Worm (Caenorhabditis elegans) whole organism, L3 larva: ENCODE measurements around the gene flwr-1.

Experiments
- R02D3.7 ChIP-seq: fragments of 150-350 bp; optimal IDR thresholded peaks from 2 replicates; lab custom pipeline; 2014; ENCODE audit warnings: missing biosample characterization, missing genetic modification characterization
- ZK546.5 ChIP-seq: sonication (generic microtip); optimal IDR thresholded peaks from 2 replicates; lab custom pipeline; 2017; ENCODE audit warnings: missing biosample characterization, missing genetic modification characterization
- aly-2 ChIP-seq: fragments of 150-350 bp; optimal IDR thresholded peaks from 2 replicates; lab custom pipeline; 2014; ENCODE audit warnings: missing biosample characterization, missing genetic modification characterization
- ceh-16 ChIP-seq: sonication (generic microtip); optimal IDR thresholded peaks from 2 replicates; lab custom pipeline; 2017; ENCODE audit warnings: missing biosample characterization, missing genetic modification characterization
- ceh-28 ChIP-seq: fragments of 150-350 bp; optimal IDR thresholded peaks from 2 replicates; lab custom pipeline; 2014; ENCODE audit warnings: missing biosample characterization, missing genetic modification reagents, missing genetic modification characterization
- daf-12 ChIP-seq: fragments of 150-350 bp; optimal IDR thresholded peaks from 2 replicates; lab custom pipeline; 2014; ENCODE audit warnings: missing biosample characterization, missing genetic modification reagents, missing genetic modification characterization
- egl-5 ChIP-seq: fragments of 150-350 bp; optimal IDR thresholded peaks from 2 replicates; lab custom pipeline; 2017; ENCODE audit warnings: missing biosample characterization, missing genetic modification reagents, missing genetic modification characterization, inconsistent platforms
- elt-2 ChIP-seq: sonication (generic microtip); optimal IDR thresholded peaks from 2 replicates; lab custom pipeline; 2016; ENCODE audit warnings: missing genetic modification reagents, mild to moderate bottlenecking, missing genetic modification characterization, missing compliant biosample characterization
- elt-3 ChIP-seq, 3 experiments: fragments of 150-350 bp in 1 of 3; sonication (generic microtip) in 2 of 3; optimal IDR thresholded peaks; 2 replicates in 2 of 3; 4 replicates in 1 of 3; lab custom pipeline; 2014 to 2017; ENCODE audit warnings: missing biosample characterization in 3 of 3, missing genetic modification characterization in 3 of 3
- eor-1 ChIP-seq, 2 experiments: fragments of 150-350 bp; optimal IDR thresholded peaks; 2 replicates each; lab custom pipeline; 2014 to 2018; ENCODE audit warnings: missing biosample characterization in 2 of 2, missing genetic modification characterization in 2 of 2
- fkh-10 ChIP-seq: sonication (generic microtip); optimal IDR thresholded peaks from 2 replicates; lab custom pipeline; 2017; ENCODE audit warnings: missing biosample characterization, missing genetic modification reagents, missing genetic modification characterization
- fos-1 ChIP-seq: fragments of 150-350 bp; optimal IDR thresholded peaks from 2 replicates; lab custom pipeline; 2014; ENCODE audit warnings: missing biosample characterization, missing genetic modification characterization
- hmg-11 ChIP-seq: sonication (generic microtip); optimal IDR thresholded peaks from 2 replicates; lab custom pipeline; 2016; ENCODE audit warnings: missing genetic modification characterization, missing compliant biosample characterization
- jun-1 ChIP-seq: fragments of 150-350 bp; optimal IDR thresholded peaks from 2 replicates; lab custom pipeline; 2014; ENCODE audit warnings: missing biosample characterization, missing genetic modification reagents, missing genetic modification characterization
- lin-15B ChIP-seq: fragments of 150-350 bp; optimal IDR thresholded peaks from 2 replicates; lab custom pipeline; 2014; ENCODE audit warnings: missing biosample characterization, missing genetic modification characterization
- lin-39 ChIP-seq: fragments of 150-350 bp; optimal IDR thresholded peaks from 2 replicates; lab custom pipeline; 2018; ENCODE audit warnings: missing biosample characterization, missing genetic modification reagents, missing genetic modification characterization
- nfya-1 ChIP-seq: sonication (generic microtip); optimal IDR thresholded peaks from 2 replicates; lab custom pipeline; 2017; ENCODE audit warnings: missing genetic modification characterization, mild to moderate bottlenecking, missing compliant biosample characterization, antibody characterized with exemption, moderate library complexity; ENCODE audit not compliant: insufficient read depth
- nhr-11 ChIP-seq: fragments of 150-350 bp; optimal IDR thresholded peaks from 2 replicates; lab custom pipeline; 2014; ENCODE audit warnings: missing biosample characterization, missing genetic modification characterization
- nhr-12 ChIP-seq: fragments of 150-350 bp; optimal IDR thresholded peaks from 2 replicates; lab custom pipeline; 2014; ENCODE audit warnings: missing biosample characterization, missing genetic modification characterization
- nhr-23 ChIP-seq: fragments of 150-350 bp; optimal IDR thresholded peaks from 2 replicates; lab custom pipeline; 2014; ENCODE audit warnings: missing biosample characterization, missing genetic modification reagents, missing genetic modification characterization
- nhr-237 ChIP-seq: fragments of 150-350 bp; optimal IDR thresholded peaks from 2 replicates; lab custom pipeline; 2014; ENCODE audit warnings: missing biosample characterization, missing genetic modification characterization
- nhr-25 ChIP-seq: sonication (generic microtip); optimal IDR thresholded peaks from 2 replicates; lab custom pipeline; 2017; ENCODE audit warnings: missing biosample characterization, missing genetic modification characterization
- nhr-43 ChIP-seq: sonication (generic microtip); optimal IDR thresholded peaks from 2 replicates; lab custom pipeline; 2016; ENCODE audit warnings: mild to moderate bottlenecking, missing genetic modification characterization, missing compliant biosample characterization; ENCODE audit not compliant: poor library complexity, severe bottlenecking
- nhr-76 ChIP-seq: fragments of 150-350 bp; sonication (generic microtip); optimal IDR thresholded peaks from 5 replicates; lab custom pipeline; 2014; ENCODE audit warnings: missing biosample characterization, missing genetic modification characterization
- nhr-77 ChIP-seq: fragments of 150-350 bp; optimal IDR thresholded peaks from 2 replicates; lab custom pipeline; 2014; ENCODE audit warnings: missing biosample characterization, missing genetic modification characterization
- pha-4 ChIP-seq: fragments of 150-350 bp; optimal IDR thresholded peaks from 2 replicates; lab custom pipeline; 2014; ENCODE audit warnings: missing biosample characterization, missing genetic modification reagents, missing genetic modification characterization
- pqm-1 ChIP-seq: fragments of 150-350 bp; optimal IDR thresholded peaks from 2 replicates; lab custom pipeline; 2017; ENCODE audit warnings: missing biosample characterization, missing genetic modification characterization, inconsistent platforms
- skn-1 ChIP-seq: fragments of 150-350 bp; optimal IDR thresholded peaks from 2 replicates; lab custom pipeline; 2014; ENCODE audit warnings: missing biosample characterization, missing genetic modification characterization
- snpc-4 ChIP-seq: fragments of 150-350 bp; optimal IDR thresholded peaks from 2 replicates; lab custom pipeline; 2014; ENCODE audit warnings: missing biosample characterization, missing genetic modification characterization
- unc-62 ChIP-seq: fragments of 150-350 bp; sonication (generic microtip); optimal IDR thresholded peaks from 4 replicates; lab custom pipeline; 2014; ENCODE audit warnings: missing biosample characterization, missing genetic modification reagents, missing genetic modification characterization
- ztf-11 ChIP-seq: fragments of 150-350 bp; optimal IDR thresholded peaks from 2 replicates; lab custom pipeline; 2014; ENCODE audit warnings: missing biosample characterization, missing genetic modification characterization
- ztf-4 ChIP-seq: fragments of 150-350 bp; optimal IDR thresholded peaks from 2 replicates; lab custom pipeline; 2014; ENCODE audit warnings: missing biosample characterization, missing genetic modification characterization

The flwr-1 gene

ce11 chrX:14970221-14970801, at the start of gene flwr-1, which contains the start of gene tbc-1:
TSS of gene flwr-1 (minus strand) at chrX:14970271.
TSS of gene tbc-1 (plus strand) at chrX:14970751.
- TF ChIP-seq nhr-23 (tag; lab: Kevin White, UChicago) (no peak), R02D3.7 (no peak), nhr-25 (tag; lab: Kevin White, UChicago) (no peak), snpc-4 (tag; lab: Kevin White, UChicago) (peak; percentile 27), fos-1 (no peak), skn-1 (tag; lab: Kevin White, UChicago) (no peak), nhr-237 (tag; lab: Kevin White, UChicago) (no peak), lin-15B (tag; lab: Kevin White, UChicago) (peak; percentile 52), hmg-11 (tag; lab: Kevin White, UChicago) (peak; percentile 22), lin-39 (tag; lab: Kevin White, UChicago) (peak; percentile 76), egl-5 (tag; lab: Kevin White, UChicago) (peak; percentile 43), ceh-16 (no peak), ZK546.5 (tag; lab: Kevin White, UChicago) (no peak), aly-2 (no peak), ztf-4 (tag; lab: Kevin White, UChicago) (no peak), elt-3 (tag; optimal IDR thresholded peaks at IDR 0.05; lab: Kevin White, UChicago) (no peak), pha-4 (peak; percentile 45), elt-2 (peak; percentile 45), ztf-11 (tag; lab: Kevin White, UChicago) (no peak), pqm-1 (tag; lab: Kevin White, UChicago) (no peak), daf-12 (no peak), nfya-1 (no peak), nhr-43 (tag; lab: Kevin White, UChicago) (no peak), unc-62 (GFP tag; lab: Kevin White, UChicago) (no peak), eor-1 (tag; optimal IDR thresholded peaks at IDR 0.05; lab: Kevin White, UChicago) (no peak), ceh-28 (tag; lab: Kevin White, UChicago) (peak; percentile 9), fkh-10 (GFP tag; lab: Kevin White, UChicago) (no peak), nhr-76 (tag; lab: Kevin White, UChicago) (no peak), nhr-12 (no peak), nhr-77 (tag; lab: Kevin White, UChicago) (no peak)

ce11 chrX:15016102-15016501, 46.0 kb upstream of the flwr-1 start:
- no peak for TF ChIP-seq nhr-25 (tag; lab: Kevin White, UChicago)
- peak; percentile 2 for TF ChIP-seq nfya-1

ce11 chrX:15013941-15014453, 43.9 kb upstream of the flwr-1 start:
- TF ChIP-seq ztf-11 (tag; lab: Kevin White, UChicago) (no peak), nfya-1 (peak; percentile 15), fos-1 (no peak), lin-39 (tag; lab: Kevin White, UChicago) (peak; percentile 19), egl-5 (tag; lab: Kevin White, UChicago) (peak; percentile 81)

- TF ChIP-seq nhr-237 (tag; lab: Kevin White, UChicago): no peak
- TF ChIP-seq nhr-11 (tag; lab: Kevin White, UChicago): no peak
- no peak for TF ChIP-seq ztf-11 (tag; lab: Kevin White, UChicago)
- peak; percentile 84 for TF ChIP-seq fkh-10 (GFP tag; lab: Kevin White, UChicago)
- TF ChIP-seq, all 47 proteins: peak for 1
These were observed 41.6 kb upstream of the flwr-1 start for ce11 chrX:15011526-15012274.

ce11 chrX:15010941-15011340, 40.9 kb upstream of the flwr-1 start:
- TF ChIP-seq nhr-11 (tag; lab: Kevin White, UChicago) (no peak), jun-1 (tag; lab: Kevin White, UChicago) (no peak), nhr-25 (tag; lab: Kevin White, UChicago) (no peak), daf-12 (no peak), nhr-23 (tag; lab: Kevin White, UChicago) (no peak), ceh-16 (no peak), R02D3.7 (no peak)
